Worm (Caenorhabditis elegans) whole organism, L3 larva: ENCODE results near the gene F44D12.6.

Experiments
- elt-2 ChIP-seq: sonication (generic microtip); optimal IDR thresholded peaks from 2 replicates; lab custom pipeline; 2016; ENCODE audit warnings: missing genetic modification reagents, mild to moderate bottlenecking, missing genetic modification characterization, missing compliant biosample characterization
- lin-15B ChIP-seq: fragments of 150-350 bp; optimal IDR thresholded peaks from 2 replicates; lab custom pipeline; 2014; ENCODE audit warnings: missing biosample characterization, missing genetic modification characterization
- mdl-1 ChIP-seq: fragments of 150-350 bp; optimal IDR thresholded peaks from 2 replicates; lab custom pipeline; 2014; ENCODE audit warnings: missing biosample characterization, missing genetic modification characterization
- nhr-76 ChIP-seq: fragments of 150-350 bp; sonication (generic microtip); optimal IDR thresholded peaks from 5 replicates; lab custom pipeline; 2014; ENCODE audit warnings: missing biosample characterization, missing genetic modification characterization
- unc-62 ChIP-seq: fragments of 150-350 bp; sonication (generic microtip); optimal IDR thresholded peaks from 4 replicates; lab custom pipeline; 2014; ENCODE audit warnings: missing biosample characterization, missing genetic modification reagents, missing genetic modification characterization

- TF ChIP-seq mdl-1 (tag; lab: Kevin White, UChicago) (no peak), lin-15B (tag; lab: Kevin White, UChicago) (no peak), unc-62 (GFP tag; lab: Kevin White, UChicago) (no peak), elt-2 (tag; lab: Kevin White, UChicago) (no peak), nhr-76 (tag; lab: Kevin White, UChicago) (no peak)
Observed at ce11 chrIV:10051088-10051487, 17.9 kb downstream of the F44D12.6 start, which contains the start of gene T04B2.8.
